Fruit fly (Drosophila melanogaster): ENCODE results near the gene CG5815.

- no peak for TF ChIP-seq CG8478 (optimal IDR thresholded peaks at IDR 0.05)
- no peak for TF ChIP-seq CTCF (optimal IDR thresholded peaks at IDR 0.05)
Observed at dm6 chr3R:27070906-27071498, 41.4 kb upstream of the CG5815 start.

Measured in S2 (cell line).